Worm (Caenorhabditis elegans) whole organism, L1 larva: ENCODE measurements around the gene sax-7.

Experiments
- C16A3.4 ChIP-seq: fragments of 150-350 bp; optimal IDR thresholded peaks from 2 replicates; lab custom pipeline; 2014; ENCODE audit warnings: missing biosample characterization, missing genetic modification characterization
- F16B12.6 ChIP-seq: fragments of 150-350 bp; optimal IDR thresholded peaks from 2 replicates; lab custom pipeline; 2014; ENCODE audit warnings: missing biosample characterization, missing genetic modification characterization
- Y116A8C.19 ChIP-seq: sonication (generic microtip); optimal IDR thresholded peaks from 2 replicates; lab custom pipeline; 2016; ENCODE audit warnings: missing compliant biosample characterization, missing genetic modification characterization, borderline replicate concordance
- aha-1 ChIP-seq: fragments of 150-350 bp; optimal IDR thresholded peaks from 2 replicates; lab custom pipeline; 2014; ENCODE audit warnings: missing biosample characterization, missing genetic modification characterization
- alr-1 ChIP-seq: fragments of 200-800 bp; sonication (Bioruptor generic); optimal IDR thresholded peaks from 2 replicates; lab custom pipeline; 2018; ENCODE audit warnings: borderline replicate concordance, mild to moderate bottlenecking, missing genetic modification characterization, missing compliant biosample characterization
- ama-1 ChIP-seq: fragments of 150-350 bp; optimal IDR thresholded peaks from 2 replicates; lab custom pipeline; 2014
- blmp-1 ChIP-seq: fragments of 150-350 bp; optimal IDR thresholded peaks from 2 replicates; lab custom pipeline; 2014; ENCODE audit warnings: missing biosample characterization, missing genetic modification characterization
- ceh-63 ChIP-seq: fragments of 200-800 bp; sonication (Bioruptor generic); optimal IDR thresholded peaks from 2 replicates; lab custom pipeline; 2018; ENCODE audit warnings: mild to moderate bottlenecking, missing genetic modification characterization, missing compliant biosample characterization
- ceh-8 ChIP-seq: fragments of 200-800 bp; sonication (Bioruptor generic); optimal IDR thresholded peaks from 2 replicates; lab custom pipeline; 2018; ENCODE audit warnings: mild to moderate bottlenecking, missing genetic modification characterization, moderate library complexity, missing compliant biosample characterization
- ceh-82 ChIP-seq, 3 experiments: fragments of 150-350 bp in 1 of 3; sonication (generic microtip) in 2 of 3; optimal IDR thresholded peaks; 2 replicates each; lab custom pipeline; 2014 to 2017; ENCODE audit warnings: missing biosample characterization in 3 of 3, missing genetic modification characterization in 3 of 3
- ceh-88 ChIP-seq: fragments of 200-800 bp; sonication (Bioruptor generic); IDR thresholded peaks from 2 replicates; pipeline ENCODE4 v1.3.6; 2022; ENCODE audit warnings: missing genetic modification characterization, missing compliant biosample characterization
- dsc-1 ChIP-seq: sonication (generic microtip); optimal IDR thresholded peaks from 2 replicates; lab custom pipeline; 2016; ENCODE audit warnings: mild to moderate bottlenecking, missing genetic modification characterization, missing compliant biosample characterization
- efl-1 ChIP-seq, 4 experiments: fragments of 150-350 bp; optimal IDR thresholded peaks in 3 of 4; peaks in 1 of 4; 1 replicate in 1 of 4; 2 replicates in 3 of 4; lab custom pipeline; 2014; ENCODE audit warnings: missing biosample characterization in 2 of 4, missing genetic modification characterization in 2 of 4, missing genetic modification reagents in 2 of 4
- efl-3 ChIP-seq: fragments of 200-800 bp; sonication (Bioruptor generic); optimal IDR thresholded peaks from 2 replicates; lab custom pipeline; 2018; ENCODE audit warnings: mild to moderate bottlenecking, missing genetic modification characterization, missing compliant biosample characterization
- egl-13 ChIP-seq: sonication (generic microtip); optimal IDR thresholded peaks from 2 replicates; lab custom pipeline; 2016; ENCODE audit warnings: missing genotype, missing genetic modification reagents, missing genetic modification characterization, missing compliant biosample characterization
- egl-27 ChIP-seq, 2 experiments: fragments of 150-350 bp in 1 of 2; sonication (generic microtip); optimal IDR thresholded peaks; 3 replicates each; lab custom pipeline; 2017 to 2018; ENCODE audit warnings: missing biosample characterization in 2 of 2, missing genetic modification characterization in 2 of 2, missing genetic modification reagents in 2 of 2
- elt-2 ChIP-seq: sonication (generic microtip); optimal IDR thresholded peaks from 2 replicates; lab custom pipeline; 2016; ENCODE audit warnings: missing genetic modification characterization, mild to moderate bottlenecking, inconsistent platforms, missing compliant biosample characterization, missing genetic modification reagents
- elt-3 ChIP-seq, 6 experiments: fragments of 150-350 bp in 1 of 6; sonication (generic microtip); optimal IDR thresholded peaks; 2 replicates each; lab custom pipeline; 2017 to 2018; ENCODE audit warnings: missing biosample characterization in 6 of 6, missing genetic modification characterization in 6 of 6, inconsistent platforms in 1 of 6
- fkh-10 ChIP-seq: sonication (generic microtip); optimal IDR thresholded peaks from 2 replicates; lab custom pipeline; 2017; ENCODE audit warnings: missing biosample characterization, missing genetic modification reagents, missing genetic modification characterization
- fkh-8 ChIP-seq: sonication (generic microtip); optimal IDR thresholded peaks from 2 replicates; lab custom pipeline; 2016; ENCODE audit warnings: mild to moderate bottlenecking, missing genetic modification characterization, missing compliant biosample characterization
- fos-1 ChIP-seq: fragments of 150-350 bp; optimal IDR thresholded peaks from 2 replicates; lab custom pipeline; 2014; ENCODE audit warnings: missing biosample characterization, missing genetic modification characterization
- grh-1 ChIP-seq: fragments of 200-800 bp; sonication (Bioruptor generic); IDR thresholded peaks from 2 replicates; pipeline ENCODE4 v1.3.6; 2022; ENCODE audit warnings: missing genetic modification reagents, missing genetic modification characterization, missing compliant biosample characterization
- hlh-4 ChIP-seq: sonication (generic microtip); optimal IDR thresholded peaks from 2 replicates; lab custom pipeline; 2016; ENCODE audit warnings: mild to moderate bottlenecking, missing genetic modification characterization, missing compliant biosample characterization
- hpl-2 ChIP-seq: fragments of 150-350 bp; optimal IDR thresholded peaks from 2 replicates; lab custom pipeline; 2014; ENCODE audit warnings: missing biosample characterization, missing genetic modification reagents, missing genetic modification characterization
- isw-1 ChIP-seq: fragments of 200-800 bp; sonication (Bioruptor generic); IDR thresholded peaks from 2 replicates; pipeline ENCODE4 v1.3.6; 2022; ENCODE audit warnings: missing genetic modification characterization, missing compliant biosample characterization
- jun-1 ChIP-seq: fragments of 150-350 bp; optimal IDR thresholded peaks from 2 replicates; lab custom pipeline; 2014; ENCODE audit warnings: missing biosample characterization, missing genetic modification reagents, missing genetic modification characterization
- lin-13 ChIP-seq: fragments of 150-350 bp; optimal IDR thresholded peaks from 2 replicates; lab custom pipeline; 2014; ENCODE audit warnings: missing biosample characterization, missing genetic modification reagents, missing genetic modification characterization
- lin-39 ChIP-seq: fragments of 150-350 bp; optimal IDR thresholded peaks from 2 replicates; lab custom pipeline; 2014; ENCODE audit warnings: missing biosample characterization, missing genetic modification reagents, missing genetic modification characterization
- lir-3 ChIP-seq: sonication (generic microtip); optimal IDR thresholded peaks from 2 replicates; lab custom pipeline; 2016; ENCODE audit warnings: mild to moderate bottlenecking, missing genetic modification characterization, moderate library complexity, missing compliant biosample characterization; ENCODE audit not compliant: poor library complexity
- mab-9 ChIP-seq: fragments of 200-800 bp; sonication (Bioruptor generic); IDR thresholded peaks from 2 replicates; pipeline ENCODE4 v1.3.6; 2022; ENCODE audit warnings: missing genetic modification reagents, missing genetic modification characterization, missing compliant biosample characterization
- nhr-11 ChIP-seq: fragments of 150-350 bp; optimal IDR thresholded peaks from 2 replicates; lab custom pipeline; 2014; ENCODE audit warnings: missing biosample characterization, missing genetic modification characterization
- nhr-12 ChIP-seq: sonication (generic microtip); optimal IDR thresholded peaks from 2 replicates; lab custom pipeline; 2017; ENCODE audit warnings: missing biosample characterization, missing genetic modification characterization
- nhr-19 ChIP-seq: fragments of 200-800 bp; sonication (Bioruptor generic); conservative IDR thresholded peaks from 2 replicates; pipeline ENCODE4 v1.3.6; 2022; ENCODE audit warnings: missing genetic modification characterization, missing compliant biosample characterization
- nhr-47 ChIP-seq: sonication (generic microtip); optimal IDR thresholded peaks from 2 replicates; lab custom pipeline; 2016; ENCODE audit warnings: mild to moderate bottlenecking, missing genetic modification characterization, moderate library complexity, missing compliant biosample characterization
- nhr-71 ChIP-seq: sonication (generic microtip); optimal IDR thresholded peaks from 2 replicates; lab custom pipeline; 2016; ENCODE audit warnings: mild to moderate bottlenecking, missing genetic modification characterization, moderate library complexity, missing compliant biosample characterization
- nhr-84 ChIP-seq: sonication (generic microtip); optimal IDR thresholded peaks from 2 replicates; lab custom pipeline; 2017; ENCODE audit warnings: missing biosample characterization, missing genetic modification characterization
- nhr-85 ChIP-seq: sonication (generic microtip); peaks from one replicate; lab custom pipeline; 2016; ENCODE audit warnings: missing genetic modification characterization, inconsistent platforms, missing compliant biosample characterization
- pax-3 ChIP-seq: fragments of 200-800 bp; sonication (Bioruptor generic); optimal IDR thresholded peaks from 2 replicates; lab custom pipeline; 2018; ENCODE audit warnings: mild to moderate bottlenecking, missing genetic modification characterization, moderate library complexity, missing compliant biosample characterization
- skn-1 ChIP-seq: fragments of 150-350 bp; optimal IDR thresholded peaks from 2 replicates; lab custom pipeline; 2014; ENCODE audit warnings: missing biosample characterization, missing genetic modification characterization
- snu-23 ChIP-seq: sonication (generic microtip); optimal IDR thresholded peaks from 2 replicates; lab custom pipeline; 2016; ENCODE audit warnings: missing genetic modification characterization, missing compliant biosample characterization
- sox-4 ChIP-seq: sonication (generic microtip); optimal IDR thresholded peaks from 2 replicates; lab custom pipeline; 2016; ENCODE audit warnings: missing genetic modification characterization, missing compliant biosample characterization
- sptf-1 ChIP-seq: fragments of 150-350 bp; optimal IDR thresholded peaks from 2 replicates; lab custom pipeline; 2014; ENCODE audit warnings: missing biosample characterization, missing genetic modification characterization
- swsn-7 ChIP-seq: sonication (generic microtip); optimal IDR thresholded peaks from 2 replicates; lab custom pipeline; 2016; ENCODE audit warnings: missing genetic modification characterization, missing compliant biosample characterization
- tbx-2 ChIP-seq: sonication (generic microtip); optimal IDR thresholded peaks from 2 replicates; lab custom pipeline; 2016; ENCODE audit warnings: missing genetic modification characterization, missing compliant biosample characterization
- tlp-1 ChIP-seq: fragments of 150-350 bp; optimal IDR thresholded peaks from 2 replicates; lab custom pipeline; 2014; ENCODE audit warnings: missing biosample characterization, missing genetic modification characterization
- unc-130 ChIP-seq: fragments of 150-350 bp; optimal IDR thresholded peaks from 2 replicates; lab custom pipeline; 2017; ENCODE audit warnings: missing biosample characterization, missing genetic modification characterization, inconsistent platforms
- unc-62 ChIP-seq: fragments of 150-350 bp; optimal IDR thresholded peaks from 2 replicates; lab custom pipeline; 2014; ENCODE audit warnings: missing biosample characterization, missing genetic modification reagents, missing genetic modification characterization
- unc-98 ChIP-seq: fragments of 200-800 bp; sonication (Bioruptor generic); IDR thresholded peaks from 2 replicates; pipeline ENCODE4 v1.3.6; 2022; ENCODE audit warnings: missing genetic modification characterization, missing compliant biosample characterization
- vab-15 ChIP-seq: sonication (generic microtip); optimal IDR thresholded peaks from 2 replicates; lab custom pipeline; 2017; ENCODE audit warnings: missing genotype, mild to moderate bottlenecking, missing genetic modification characterization, missing compliant biosample characterization
- ztf-11 ChIP-seq, 2 experiments: sonication (generic microtip); optimal IDR thresholded peaks; 2 replicates each; lab custom pipeline; 2016 to 2017; ENCODE audit warnings: missing genetic modification characterization in 2 of 2, missing biosample characterization in 1 of 2, missing compliant biosample characterization in 1 of 2
- ztf-4 ChIP-seq: fragments of 150-350 bp; optimal IDR thresholded peaks from 2 replicates; lab custom pipeline; 2014; ENCODE audit warnings: missing biosample characterization, missing genetic modification characterization

The sax-7 gene

ce11 chrIV:8112187-8112586, 49.7 kb downstream of the sax-7 start, which contains the start of gene Y42H9AR.4 (continued):
- TF ChIP-seq nhr-71 (tag; lab: Kevin White, UChicago) (peak; percentile 30), ceh-88 (GFP tag; lab: Robert Waterston, UW) (no peak), jun-1 (no peak), aha-1 (no peak), tbx-2 (tag; lab: Kevin White, UChicago) (no peak), nhr-12 (no peak), ztf-11 (tag; optimal IDR thresholded peaks at IDR 0.05; lab: Kevin White, UChicago) (no peak), snu-23 (GFP tag; lab: Kevin White, UChicago) (peak; percentile 57), nhr-85 (tag; lab: Kevin White, UChicago) (no peak), unc-130 (no peak), egl-27 (tag; optimal IDR thresholded peaks at IDR 0.05; lab: Kevin White, UChicago) (no peak), hpl-2 (GFP tag; lab: Kevin White, UChicago) (no peak), nhr-84 (tag; lab: Kevin White, UChicago) (no peak), pax-3 (tag; lab: Kevin White, UChicago) (no peak), efl-3 (GFP tag; lab: Kevin White, UChicago) (no peak), elt-3 (tag; optimal IDR thresholded peaks at IDR 0.05; lab: Kevin White, UChicago) (no peak), Y116A8C.19 (tag; lab: Kevin White, UChicago) (no peak), ztf-4 (tag; lab: Kevin White, UChicago) (no peak), fkh-10 (no peak), elt-2 (tag; lab: Kevin White, UChicago) (no peak), unc-62 (GFP tag; lab: Kevin White, UChicago) (no peak), unc-98 (GFP tag; lab: Robert Waterston, UW) (no peak), fkh-8 (tag; lab: Kevin White, UChicago) (peak; percentile 4), swsn-7 (tag; lab: Kevin White, UChicago) (no peak), lin-39 (no peak), ceh-63 (GFP tag; lab: Kevin White, UChicago) (no peak), lin-13 (no peak), F16B12.6 (tag; lab: Kevin White, UChicago) (peak; percentile 36), C16A3.4 (tag; lab: Kevin White, UChicago) (no peak), ceh-8 (GFP tag; lab: Kevin White, UChicago) (no peak), egl-13 (tag; lab: Kevin White, UChicago) (no peak)

- TF ChIP-seq ztf-11 (tag; optimal IDR thresholded peaks at IDR 0.05; lab: Kevin White, UChicago) (no peak), ceh-82 (tag; optimal IDR thresholded peaks at IDR 0.05; lab: Kevin White, UChicago) (peak in 1 of 3 experiments; percentile 7), grh-1 (GFP tag; lab: Robert Waterston, UW) (no peak), mab-9 (GFP tag; lab: Robert Waterston, UW) (no peak), elt-3 (tag; optimal IDR thresholded peaks at IDR 0.05; lab: Kevin White, UChicago) (no peak), elt-2 (tag; lab: Kevin White, UChicago) (no peak), isw-1 (GFP tag; lab: Robert Waterston, UW) (no peak), ama-1 (no peak), unc-130 (peak; percentile 53), nhr-19 (GFP tag; lab: Robert Waterston, UW) (no peak), ztf-4 (tag; lab: Kevin White, UChicago) (no peak), blmp-1 (tag; lab: Kevin White, UChicago) (peak; percentile 25), sptf-1 (tag; lab: Kevin White, UChicago) (no peak), hpl-2 (GFP tag; lab: Kevin White, UChicago) (no peak), vab-15 (tag; lab: Kevin White, UChicago) (peak; percentile 17), aha-1 (no peak), unc-62 (GFP tag; lab: Kevin White, UChicago) (no peak), lir-3 (tag; lab: Kevin White, UChicago) (no peak), nhr-47 (tag; lab: Kevin White, UChicago) (no peak), sox-4 (tag; lab: Kevin White, UChicago) (no peak), efl-1 (optimal IDR thresholded peaks at IDR 0.05; lab: Kevin White, UChicago) (peak in 1 of 2 experiments; percentile 72), efl-1 (GFP tag; optimal IDR thresholded peaks at IDR 0.05 in 1 of 2; lab: Kevin White, UChicago) (peak; percentile 81 to 98), lin-39 (no peak), fkh-8 (tag; lab: Kevin White, UChicago) (no peak), nhr-11 (tag; lab: Kevin White, UChicago) (no peak), skn-1 (no peak), dsc-1 (no peak), fos-1 (tag; lab: Kevin White, UChicago) (no peak), ceh-8 (GFP tag; lab: Kevin White, UChicago) (no peak), tlp-1 (tag; lab: Kevin White, UChicago) (no peak), alr-1 (tag; lab: Kevin White, UChicago) (no peak), hlh-4 (tag; lab: Kevin White, UChicago) (no peak)
These were observed 50.2 kb downstream of the sax-7 start for ce11 chrIV:8112646-8113045.
